Fruit fly (Drosophila melanogaster): ENCODE data around the gene LSm-4.

dm6 chr2L:10395035-10395434 lies 10.0 kb downstream of the LSm-4 start:
- TF ChIP-seq CG7101 (tag; optimal IDR thresholded peaks at IDR 0.05) (no peak), CG5204 (GFP tag; optimal IDR thresholded peaks at IDR 0.05) (no peak), CG12768 (GFP tag; optimal IDR thresholded peaks at IDR 0.05) (no peak), pad (GFP tag; optimal IDR thresholded peaks at IDR 0.05) (no peak), CG7045 (GFP tag; optimal IDR thresholded peaks at IDR 0.05) (no peak), CG33017 (tag; optimal IDR thresholded peaks at IDR 0.05) (no peak), tj (GFP tag; optimal IDR thresholded peaks at IDR 0.05) (peak; percentile 96), cic (GFP tag; optimal IDR thresholded peaks at IDR 0.05) (no peak), CG11617 (GFP tag; optimal IDR thresholded peaks at IDR 0.05) (no peak), cnc (optimal IDR thresholded peaks at IDR 0.05) (no peak), Crg-1 (GFP tag; optimal IDR thresholded peaks at IDR 0.05) (no peak), Hr96 (GFP tag; optimal IDR thresholded peaks at IDR 0.05) (no peak)

Measured in whole organism, adult.